Worm (Caenorhabditis elegans) whole organism, young adult: ENCODE data around the gene R04A9.6.

Source experiments
- C17E4.6 ChIP-seq: fragments of 200-800 bp; sonication (Bioruptor generic); IDR thresholded peaks from 2 replicates; pipeline ENCODE4 v1.3.6; 2022; ENCODE audit warnings: missing genetic modification reagents, missing genetic modification characterization, missing compliant biosample characterization
- F39B2.1 ChIP-seq: fragments of 200-800 bp; sonication (Bioruptor generic); IDR thresholded peaks from 2 replicates; pipeline ENCODE4 v1.3.6; 2022; ENCODE audit warnings: missing genetic modification reagents, missing genetic modification characterization, missing compliant biosample characterization
- F57A8.1 ChIP-seq: fragments of 200-800 bp; sonication (Bioruptor generic); optimal IDR thresholded peaks from 2 replicates; lab custom pipeline; 2018; ENCODE audit warnings: mild to moderate bottlenecking, missing genetic modification characterization, moderate library complexity, missing compliant biosample characterization
- Y53F4B.3 ChIP-seq: fragments of 200-800 bp; sonication (Bioruptor generic); IDR thresholded peaks from 2 replicates; pipeline ENCODE4 v1.3.6; 2022; ENCODE audit warnings: missing genetic modification reagents, missing genetic modification characterization, missing compliant biosample characterization
- Y79H2A.3 ChIP-seq: fragments of 200-800 bp; sonication (Bioruptor generic); conservative IDR thresholded peaks from 2 replicates; pipeline ENCODE4 v1.3.6; 2022; ENCODE audit warnings: missing genetic modification reagents, missing genetic modification characterization, missing compliant biosample characterization
- ama-1 ChIP-seq, 3 experiments: fragments of 150-350 bp in 1 of 3; sonication (generic microtip) in 2 of 3; optimal IDR thresholded peaks; 2 replicates each; lab custom pipeline; 2014 to 2018; ENCODE audit warnings: missing biosample characterization in 2 of 3, missing genetic modification characterization in 2 of 3, missing genetic modification reagents in 2 of 3
- attf-3 ChIP-seq: fragments of 200-800 bp; sonication (Bioruptor generic); conservative IDR thresholded peaks from 2 replicates; pipeline ENCODE4 v1.3.6; 2022; ENCODE audit warnings: missing genetic modification reagents, missing genetic modification characterization, missing compliant biosample characterization
- bed-1 ChIP-seq: fragments of 200-800 bp; sonication (Bioruptor generic); IDR thresholded peaks from 2 replicates; pipeline ENCODE4 v1.3.6; 2022; ENCODE audit warnings: missing genetic modification reagents, missing genetic modification characterization, missing compliant biosample characterization
- ceh-100 ChIP-seq: fragments of 200-800 bp; sonication (Bioruptor generic); IDR thresholded peaks from 2 replicates; pipeline ENCODE4 v1.3.6; 2022; ENCODE audit warnings: missing genetic modification reagents, missing genetic modification characterization, missing compliant biosample characterization
- ceh-27 ChIP-seq: fragments of 200-800 bp; sonication (Bioruptor generic); optimal IDR thresholded peaks from 2 replicates; lab custom pipeline; 2018; ENCODE audit warnings: mild to moderate bottlenecking, missing genetic modification characterization, moderate library complexity, missing compliant biosample characterization
- ceh-40 ChIP-seq: fragments of 200-800 bp; sonication (Bioruptor generic); IDR thresholded peaks from 2 replicates; pipeline ENCODE4 v1.3.6; 2022; ENCODE audit warnings: missing genetic modification characterization, missing compliant biosample characterization
- dox-1 ChIP-seq: fragments of 200-800 bp; sonication (Bioruptor generic); IDR thresholded peaks from 2 replicates; pipeline ENCODE4 v1.3.6; 2022; ENCODE audit warnings: missing genetic modification reagents, missing genetic modification characterization, missing compliant biosample characterization
- dpff-1 ChIP-seq: sonication (generic microtip); optimal IDR thresholded peaks from 2 replicates; lab custom pipeline; 2017; ENCODE audit warnings: mild to moderate bottlenecking, missing genetic modification characterization, missing compliant biosample characterization
- ets-4 ChIP-seq: fragments of 200-800 bp; sonication (Bioruptor generic); optimal IDR thresholded peaks from 2 replicates; lab custom pipeline; 2018; ENCODE audit warnings: mild to moderate bottlenecking, missing genetic modification characterization, missing compliant biosample characterization
- gei-17 ChIP-seq: fragments of 200-800 bp; sonication (Bioruptor generic); optimal IDR thresholded peaks from 2 replicates; lab custom pipeline; 2018; ENCODE audit warnings: mild to moderate bottlenecking, missing genetic modification characterization, missing compliant biosample characterization
- him-1 ChIP-seq: sonication (generic microtip); optimal IDR thresholded peaks from 2 replicates; lab custom pipeline; 2016; ENCODE audit warnings: missing genotype, missing genetic modification reagents, missing genetic modification characterization, missing compliant biosample characterization
- hlh-12 ChIP-seq: sonication (generic microtip); optimal IDR thresholded peaks from 2 replicates; lab custom pipeline; 2016; ENCODE audit warnings: missing genetic modification characterization, missing compliant biosample characterization
- hmg-1.2 ChIP-seq: fragments of 200-800 bp; sonication (Bioruptor generic); IDR thresholded peaks from 2 replicates; pipeline ENCODE4 v1.3.6; 2022; ENCODE audit warnings: missing genetic modification reagents, missing genetic modification characterization, missing compliant biosample characterization
- let-607 ChIP-seq, 2 experiments: fragments of 200-800 bp in 1 of 2; sonication (Bioruptor generic) in 1 of 2; sonication (generic microtip) in 1 of 2; optimal IDR thresholded peaks; 2 replicates each; lab custom pipeline; 2016 to 2018; ENCODE audit warnings: mild to moderate bottlenecking in 2 of 2, missing compliant biosample characterization in 2 of 2, missing genetic modification characterization in 2 of 2, moderate library complexity in 2 of 2, missing genotype in 1 of 2
- lin-26 ChIP-seq: fragments of 200-800 bp; sonication (Bioruptor generic); IDR thresholded peaks from 2 replicates; pipeline ENCODE4 v1.3.6; 2022; ENCODE audit warnings: missing genetic modification reagents, missing genetic modification characterization, missing compliant biosample characterization
- madf-6 ChIP-seq: fragments of 200-800 bp; sonication (Bioruptor generic); IDR thresholded peaks from 2 replicates; pipeline ENCODE4 v1.3.6; 2022; ENCODE audit warnings: missing genetic modification reagents, missing genetic modification characterization, missing compliant biosample characterization
- mcd-1 ChIP-seq: fragments of 200-800 bp; sonication (Bioruptor generic); IDR thresholded peaks from 2 replicates; pipeline ENCODE4 v1.3.6; 2022; ENCODE audit warnings: missing genetic modification reagents, missing genetic modification characterization, missing compliant biosample characterization
- mxl-1 ChIP-seq: sonication (generic microtip); optimal IDR thresholded peaks from 2 replicates; lab custom pipeline; 2016; ENCODE audit warnings: missing genetic modification characterization, missing compliant biosample characterization
- nfyb-1 ChIP-seq: fragments of 200-800 bp; sonication (Bioruptor generic); IDR thresholded peaks from 2 replicates; pipeline ENCODE4 v1.3.6; 2022; ENCODE audit warnings: missing genetic modification reagents, missing genetic modification characterization, missing compliant biosample characterization
- nhr-27 ChIP-seq: fragments of 200-800 bp; sonication (Bioruptor generic); optimal IDR thresholded peaks from 2 replicates; lab custom pipeline; 2018; ENCODE audit warnings: mild to moderate bottlenecking, missing genetic modification characterization, moderate library complexity, missing compliant biosample characterization
- pha-4 ChIP-seq: fragments of 150-350 bp; sonication (generic microtip); optimal IDR thresholded peaks from 2 replicates; lab custom pipeline; 2014; ENCODE audit warnings: missing biosample characterization, missing genetic modification reagents, missing genetic modification characterization
- rpc-1 ChIP-seq, 2 experiments: fragments of 150-350 bp in 1 of 2; sonication (generic microtip) in 1 of 2; optimal IDR thresholded peaks; 2 replicates each; lab custom pipeline; 2014 to 2018; ENCODE audit warnings: missing biosample characterization in 1 of 2, missing genetic modification characterization in 1 of 2, missing genetic modification reagents in 1 of 2, missing genotype in 1 of 2
- snpc-4 ChIP-seq, 5 experiments: fragments of 150-350 bp in 1 of 5; sonication (generic microtip) in 4 of 5; optimal IDR thresholded peaks; 2 replicates each; lab custom pipeline; 2014 to 2018; ENCODE audit warnings: missing genetic modification characterization in 5 of 5, missing biosample characterization in 3 of 5, antibody characterized with exemption in 2 of 5, mild to moderate bottlenecking in 2 of 5, missing compliant biosample characterization in 2 of 5, missing genotype in 2 of 5, moderate library complexity in 2 of 5, missing genetic modification reagents in 1 of 5
- somi-1 ChIP-seq: fragments of 200-800 bp; sonication (Bioruptor generic); optimal IDR thresholded peaks from 2 replicates; lab custom pipeline; 2018; ENCODE audit warnings: mild to moderate bottlenecking, missing genetic modification characterization, missing compliant biosample characterization
- unc-62 ChIP-seq: fragments of 150-350 bp; optimal IDR thresholded peaks from 2 replicates; lab custom pipeline; 2014; ENCODE audit warnings: missing biosample characterization, missing genetic modification reagents, missing genetic modification characterization
- ztf-22 ChIP-seq: fragments of 200-800 bp; sonication (Bioruptor generic); optimal IDR thresholded peaks from 2 replicates; lab custom pipeline; 2018; ENCODE audit warnings: mild to moderate bottlenecking, missing genetic modification characterization, moderate library complexity, missing compliant biosample characterization

The R04A9.6 gene

ce11 chrX:382692-383091 lies 14.7 kb upstream of the R04A9.6 start, which contains the start of gene ife-2 (continued):
- no peak for TF ChIP-seq C17E4.6 (GFP tag; lab: Robert Waterston, UW)
- no peak for TF ChIP-seq somi-1 (GFP tag; lab: Kevin White, UChicago)
- no peak for TF ChIP-seq ceh-40
- TF ChIP-seq hlh-12 (tag; lab: Kevin White, UChicago): no peak
- TF ChIP-seq dpff-1 (tag; lab: Kevin White, UChicago): no peak
- no peak for TF ChIP-seq rpc-1 (optimal IDR thresholded peaks at IDR 0.05; lab: Kevin White, UChicago)
- TF ChIP-seq rpc-1 (tag; optimal IDR thresholded peaks at IDR 0.05; lab: Kevin White, UChicago): no peak
- no peak for TF ChIP-seq mxl-1 (tag; lab: Kevin White, UChicago)
- no peak for TF ChIP-seq nhr-27
- TF ChIP-seq madf-6 (GFP tag; lab: Robert Waterston, UW): no peak
- TF ChIP-seq nfyb-1 (GFP tag; lab: Robert Waterston, UW): 0 out of 2 replicates have a peak, but pooled peaks have one; percentile 61
- no peak for TF ChIP-seq unc-62
- no peak for TF ChIP-seq him-1 (tag; lab: Kevin White, UChicago)
- TF ChIP-seq gei-17 (GFP tag; lab: Kevin White, UChicago): no peak
- no peak for TF ChIP-seq Y53F4B.3 (GFP tag; lab: Robert Waterston, UW)
- TF ChIP-seq Y79H2A.3 (GFP tag; lab: Robert Waterston, UW): no peak
- TF ChIP-seq ceh-27 (GFP tag; lab: Kevin White, UChicago): no peak
- no peak for TF ChIP-seq F39B2.1 (GFP tag; lab: Robert Waterston, UW)

ce11 chrX:388728-389127 lies 8.6 kb upstream of the R04A9.6 start, which contains the start of gene ceh-93:
Gene ceh-93 (minus strand): TSS chrX:388797.
- TF ChIP-seq ama-1 (optimal IDR thresholded peaks at IDR 0.05; lab: Kevin White, UChicago) (no peak), ama-1 (GFP tag; optimal IDR thresholded peaks at IDR 0.05; lab: Kevin White, UChicago) (no peak), mcd-1 (GFP tag; lab: Robert Waterston, UW) (peak; percentile 50)

ce11 chrX:389566-389965 lies 7.8 kb upstream of the R04A9.6 start:
- TF ChIP-seq ets-4 (GFP tag; lab: Kevin White, UChicago) (no peak), dox-1 (GFP tag; lab: Robert Waterston, UW) (no peak), ama-1 (optimal IDR thresholded peaks at IDR 0.05; lab: Kevin White, UChicago) (no peak), ama-1 (GFP tag; optimal IDR thresholded peaks at IDR 0.05; lab: Kevin White, UChicago) (no peak), let-607 (tag; optimal IDR thresholded peaks at IDR 0.05; lab: Kevin White, UChicago) (no peak), mxl-1 (tag; lab: Kevin White, UChicago) (no peak)

- TF ChIP-seq lin-26 (GFP tag; lab: Robert Waterston, UW) (no peak), C17E4.6 (GFP tag; lab: Robert Waterston, UW) (no peak), pha-4 (tag; lab: Kevin White, UChicago) (no peak), snpc-4 (GFP tag; optimal IDR thresholded peaks at IDR 0.05; lab: Kevin White, UChicago) (no peak), snpc-4 (tag; optimal IDR thresholded peaks at IDR 0.05; lab: Kevin White, UChicago) (no peak), attf-3 (GFP tag; lab: Robert Waterston, UW) (no peak), bed-1 (no peak), gei-17 (GFP tag; lab: Kevin White, UChicago) (no peak), ztf-22 (GFP tag; lab: Kevin White, UChicago) (no peak), ceh-100 (GFP tag; lab: Robert Waterston, UW) (no peak), hmg-1.2 (GFP tag; lab: Robert Waterston, UW) (no peak), F57A8.1 (GFP tag; lab: Kevin White, UChicago) (no peak)
- TF ChIP-seq, all 124 proteins: peak for 0
Measured at ce11 chrX:390469-390868, 6.9 kb upstream of the R04A9.6 start, which contains the start of gene R04A9.9. Gene R04A9.9 (minus strand): TSS chrX:390569.
